Fruit fly (Drosophila melanogaster) whole organism, embryonic: ENCODE results near the gene CG15152.

Experiments used
- Atf3 ChIP-seq: fragments of 200-800 bp; sonication (Bioruptor generic); optimal IDR thresholded peaks from 3 replicates; lab custom pipeline; 2016; ENCODE audit warnings: missing biosample characterization, missing genetic modification characterization
- Awh ChIP-seq: fragments of 200-800 bp; sonication (Bioruptor generic); IDR thresholded peaks from 2 replicates; pipeline ENCODE4, ENCODE4 v1.3.6; 2022; ENCODE audit warnings: missing biosample characterization, missing genetic modification characterization
- CG10543 ChIP-seq: fragments of 200-800 bp; sonication (Bioruptor generic); optimal IDR thresholded peaks from 3 replicates; lab custom pipeline; 2017; ENCODE audit warnings: missing biosample characterization, mild to moderate bottlenecking, missing genetic modification characterization, moderate library complexity
- CG12391 ChIP-seq: fragments of 200-800 bp; sonication (Bioruptor generic); optimal IDR thresholded peaks from 3 replicates; lab custom pipeline; 2018; ENCODE audit warnings: missing biosample characterization, mild to moderate bottlenecking, missing genetic modification characterization, moderate library complexity
- CG13775 ChIP-seq: fragments of 200-800 bp; sonication (Bioruptor generic); optimal IDR thresholded peaks from 3 replicates; lab custom pipeline; 2017; ENCODE audit warnings: missing biosample characterization, mild to moderate bottlenecking, missing genetic modification characterization
- CG14860 ChIP-seq: fragments of 200-800 bp; sonication (Bioruptor generic); IDR thresholded peaks from 3 replicates; pipeline ENCODE4 v1.3.6; 2022; ENCODE audit warnings: missing biosample characterization, missing genetic modification characterization; ENCODE audit not compliant: partially characterized antibody
- CG15514 ChIP-seq: fragments of 200-800 bp; sonication (Bioruptor generic); optimal IDR thresholded peaks from 3 replicates; lab custom pipeline; 2017; ENCODE audit warnings: missing biosample characterization, missing genetic modification characterization, mild to moderate bottlenecking, moderate library complexity, missing genetic modification reagents
- CG1647 ChIP-seq: fragments of 200-800 bp; sonication (Bioruptor generic); optimal IDR thresholded peaks from 3 replicates; lab custom pipeline; 2016; ENCODE audit warnings: missing biosample characterization, missing genetic modification characterization
- CG16779 ChIP-seq: fragments of 200-800 bp; sonication (Bioruptor generic); IDR thresholded peaks from 2 replicates; pipeline ENCODE4 v1.3.6; 2022; ENCODE audit warnings: missing biosample characterization, missing genetic modification characterization
- CG2120 ChIP-seq: fragments of 200-800 bp; sonication (Bioruptor generic); optimal IDR thresholded peaks from 3 replicates; lab custom pipeline; 2016; ENCODE audit warnings: missing biosample characterization, missing genetic modification characterization
- CG2875 ChIP-seq: fragments of 200-800 bp; sonication (Bioruptor generic); optimal IDR thresholded peaks from 2 replicates; lab custom pipeline; 2017; ENCODE audit warnings: missing biosample characterization, mild to moderate bottlenecking, missing genetic modification characterization, missing genetic modification reagents
- CG3407 ChIP-seq: fragments of 200-800 bp; sonication (Bioruptor generic); optimal IDR thresholded peaks from 2 replicates; lab custom pipeline; 2018; ENCODE audit warnings: missing biosample characterization, mild to moderate bottlenecking, missing genetic modification characterization
- CG3726 ChIP-seq: fragments of 200-800 bp; sonication (Bioruptor generic); IDR thresholded peaks from 3 replicates; pipeline ENCODE4, ENCODE4 v1.3.6; 2022; ENCODE audit warnings: missing biosample characterization, missing genetic modification characterization
- CG6272 ChIP-seq: fragments of 200-800 bp; sonication (Bioruptor generic); IDR thresholded peaks from 2 replicates; pipeline ENCODE4 v1.3.6; 2022; ENCODE audit warnings: missing biosample characterization, missing genetic modification characterization
- CG7987 ChIP-seq: fragments of 200-800 bp; sonication (Bioruptor generic); optimal IDR thresholded peaks from 2 replicates; lab custom pipeline; 2018; ENCODE audit warnings: missing biosample characterization, mild to moderate bottlenecking, missing genetic modification characterization, moderate library complexity
- Dip2 ChIP-seq: fragments of 200-800 bp; sonication (Bioruptor generic); IDR thresholded peaks from 2 replicates; pipeline ENCODE4 v1.3.6; 2022; ENCODE audit warnings: missing biosample characterization, missing genetic modification characterization
- Gug ChIP-seq: fragments of 200-800 bp; sonication (Bioruptor generic); IDR thresholded peaks from 4 replicates; pipeline ENCODE4 v1.3.6; 2022; ENCODE audit warnings: missing biosample characterization, missing genetic modification characterization
- Lim3 ChIP-seq: fragments of 200-800 bp; sonication (Bioruptor generic); IDR thresholded peaks from 2 replicates; pipeline ENCODE4 v1.3.6; 2022; ENCODE audit warnings: missing biosample characterization, missing genetic modification characterization
- Lpt ChIP-seq: fragments of >200 bp; optimal IDR thresholded peaks from 2 replicates; lab custom pipeline; 2018; ENCODE audit warnings: missing biosample characterization, missing genetic modification characterization
- MESR4 ChIP-seq: fragments of 200-800 bp; sonication (Bioruptor generic); optimal IDR thresholded peaks from 2 replicates; lab custom pipeline; 2018; ENCODE audit warnings: missing biosample characterization, mild to moderate bottlenecking, missing genetic modification characterization, moderate library complexity
- Mad ChIP-seq: fragments of 200-800 bp; sonication (Bioruptor generic); optimal IDR thresholded peaks from 2 replicates; lab custom pipeline; 2016; ENCODE audit warnings: missing biosample characterization, missing genetic modification characterization
- Scr ChIP-seq: fragments of 200-800 bp; sonication (Bioruptor generic); IDR thresholded peaks from 2 replicates; pipeline ENCODE4 v1.3.6; 2022; ENCODE audit warnings: missing biosample characterization, missing genetic modification characterization; ENCODE audit not compliant: partially characterized antibody
- Sox100B ChIP-seq: fragments of 200-800 bp; sonication (Bioruptor generic); optimal IDR thresholded peaks from 3 replicates; lab custom pipeline; 2018; ENCODE audit warnings: missing biosample characterization, mild to moderate bottlenecking, missing genetic modification characterization
- Ssrp ChIP-seq: fragments of 200-800 bp; sonication (Bioruptor generic); optimal IDR thresholded peaks from 2 replicates; lab custom pipeline; 2018; ENCODE audit warnings: missing biosample characterization, mild to moderate bottlenecking, missing genetic modification characterization, moderate library complexity
- TFAM ChIP-seq: fragments of 200-800 bp; sonication (Bioruptor generic); optimal IDR thresholded peaks from 2 replicates; lab custom pipeline; 2017; ENCODE audit warnings: missing biosample characterization, missing genetic modification characterization, inconsistent platforms
- ab ChIP-seq: fragments of 200-800 bp; sonication (Bioruptor generic); optimal IDR thresholded peaks from 2 replicates; lab custom pipeline; 2016; ENCODE audit warnings: missing biosample characterization, missing genetic modification characterization
- corto ChIP-seq: fragments of 200-800 bp; sonication (Bioruptor generic); optimal IDR thresholded peaks from 2 replicates; lab custom pipeline; 2016; ENCODE audit warnings: missing biosample characterization, mild to moderate bottlenecking, missing genetic modification characterization, moderate library complexity
- danr ChIP-seq: fragments of 200-800 bp; sonication (Bioruptor generic); IDR thresholded peaks from 2 replicates; pipeline ENCODE4 v1.3.6; 2022; ENCODE audit warnings: missing biosample characterization, missing genetic modification characterization
- dimm ChIP-seq: fragments of 200-800 bp; sonication (Bioruptor generic); IDR thresholded peaks from 2 replicates; pipeline ENCODE4 v1.3.6; 2022; ENCODE audit warnings: missing biosample characterization, missing genetic modification characterization
- fd3F ChIP-seq: fragments of 200-800 bp; sonication (Bioruptor generic); optimal IDR thresholded peaks from 2 replicates; lab custom pipeline; 2018; ENCODE audit warnings: missing biosample characterization, mild to moderate bottlenecking, missing genetic modification characterization, moderate library complexity
- fu2 ChIP-seq: fragments of 200-800 bp; sonication (Bioruptor generic); optimal IDR thresholded peaks from 2 replicates; lab custom pipeline; 2016; ENCODE audit warnings: missing biosample characterization, missing genetic modification characterization
- gcm2 ChIP-seq: fragments of 200-800 bp; sonication (Bioruptor generic); optimal IDR thresholded peaks from 2 replicates; lab custom pipeline; 2016; ENCODE audit warnings: missing biosample characterization, missing genetic modification characterization
- grau ChIP-seq: fragments of 200-800 bp; optimal IDR thresholded peaks from 3 replicates; lab custom pipeline; 2019; ENCODE audit warnings: missing biosample characterization, mild to moderate bottlenecking, missing genetic modification characterization, moderate library complexity
- insv ChIP-seq, 2 experiments: fragments of 200-800 bp; sonication (Bioruptor generic); optimal IDR thresholded peaks; 3 replicates each; lab custom pipeline; 2016 to 2018; ENCODE audit warnings: missing biosample characterization in 2 of 2, missing genetic modification characterization in 2 of 2
- jigr1 ChIP-seq: fragments of 200-800 bp; sonication (Bioruptor generic); IDR thresholded peaks from 3 replicates; pipeline ENCODE4 v1.3.6; 2022; ENCODE audit warnings: missing biosample characterization, missing genetic modification characterization
- jing ChIP-seq: fragments of 200-800 bp; sonication (Bioruptor generic); optimal IDR thresholded peaks from 2 replicates; lab custom pipeline; 2018; ENCODE audit warnings: missing biosample characterization, mild to moderate bottlenecking, missing genetic modification characterization
- kay ChIP-seq: fragments of 200-800 bp; sonication (Bioruptor generic); optimal IDR thresholded peaks from 2 replicates; lab custom pipeline; 2016; ENCODE audit warnings: missing biosample characterization, missing genetic modification characterization
- lilli ChIP-seq: fragments of 200-800 bp; sonication (Bioruptor generic); optimal IDR thresholded peaks from 3 replicates; lab custom pipeline; 2016; ENCODE audit warnings: missing biosample characterization, missing genetic modification characterization
- lola ChIP-seq, 3 experiments: fragments of >200 bp in 2 of 3; fragments of 200-800 bp in 1 of 3; sonication (Bioruptor generic) in 1 of 3; optimal IDR thresholded peaks; 2 replicates each; lab custom pipeline; 2017 to 2019; ENCODE audit warnings: missing biosample characterization in 3 of 3, missing genetic modification characterization in 3 of 3, mild to moderate bottlenecking in 1 of 3, moderate library complexity in 1 of 3
- nerfin-1 ChIP-seq: fragments of 200-800 bp; sonication (Bioruptor generic); optimal IDR thresholded peaks from 3 replicates; lab custom pipeline; 2019; ENCODE audit warnings: missing biosample characterization, mild to moderate bottlenecking, missing genetic modification characterization, moderate library complexity
- onecut ChIP-seq: fragments of 200-800 bp; sonication (Bioruptor generic); IDR thresholded peaks from 2 replicates; pipeline ENCODE4 v1.3.6; 2022; ENCODE audit warnings: missing biosample characterization, missing genetic modification characterization
- pros ChIP-seq: fragments of 200-800 bp; sonication (Bioruptor generic); optimal IDR thresholded peaks from 3 replicates; lab custom pipeline; 2019; ENCODE audit warnings: missing biosample characterization, mild to moderate bottlenecking, missing genetic modification characterization, moderate library complexity
- sens ChIP-seq: fragments of 200-800 bp; sonication (Bioruptor generic); peaks from one replicate; lab custom pipeline; 2016; ENCODE audit warnings: missing biosample characterization, missing genetic modification characterization
- sisA ChIP-seq: fragments of 200-800 bp; sonication (Bioruptor generic); IDR thresholded peaks from 2 replicates; pipeline ENCODE4 v1.3.6; 2022; ENCODE audit warnings: missing biosample characterization, missing genetic modification characterization
- tin ChIP-seq: fragments of 200-800 bp; sonication (Bioruptor generic); optimal IDR thresholded peaks from 3 replicates; lab custom pipeline; 2016; ENCODE audit warnings: missing biosample characterization, missing genetic modification characterization
- tx ChIP-seq: fragments of 200-800 bp; sonication (Bioruptor generic); optimal IDR thresholded peaks from 2 replicates; lab custom pipeline; 2016; ENCODE audit warnings: missing biosample characterization, missing genetic modification characterization
- zen ChIP-seq: fragments of 200-800 bp; sonication (Bioruptor generic); optimal IDR thresholded peaks from 3 replicates; lab custom pipeline; 2018; ENCODE audit warnings: missing biosample characterization, mild to moderate bottlenecking, missing genetic modification characterization, moderate library complexity
- zfh1 ChIP-seq: fragments of 200-800 bp; sonication (Bioruptor generic); IDR thresholded peaks from 3 replicates; pipeline ENCODE4 v1.3.6; 2022; ENCODE audit warnings: missing biosample characterization, missing genetic modification characterization

CG15152 gene

dm6 chr2L:18141471-18142345 lies 27.4 kb downstream of the CG15152 start (continued):
- TF ChIP-seq fd3F (GFP tag; lab: Kevin White, UChicago): peak; percentile 17
- TF ChIP-seq CG12391 (tag; lab: Kevin White, UChicago): peak; percentile 73
- TF ChIP-seq CG15514 (GFP tag; lab: Kevin White, UChicago): peak; percentile 50
- no peak for TF ChIP-seq pros (GFP tag; lab: Kevin White, UChicago)
- TF ChIP-seq CG6272 (GFP tag; lab: Robert Waterston, UW): 0 out of 2 replicates have a peak, but pooled peaks have one; percentile 12
- peak in 1 of 3 experiments; percentile 39 for TF ChIP-seq lola (GFP tag; optimal IDR thresholded peaks at IDR 0.05; lab: Kevin White, UChicago)
- TF ChIP-seq insv (GFP tag; optimal IDR thresholded peaks at IDR 0.05; lab: Kevin White, UChicago): no peak
- peak; percentile 25 for TF ChIP-seq kay (GFP tag; lab: Kevin White, UChicago)
- TF ChIP-seq lilli: peak; percentile 72
- TF ChIP-seq gcm2: peak; percentile 42
- peak; percentile 78 for TF ChIP-seq CG2120
- peak; percentile 65 for TF ChIP-seq tin (GFP tag; lab: Kevin White, UChicago)
- TF ChIP-seq CG7987 (GFP tag; lab: Kevin White, UChicago): peak; percentile 33
- no peak for TF ChIP-seq Atf3 (GFP tag; lab: Kevin White, UChicago)
- peak; percentile 90 for TF ChIP-seq sens
- TF ChIP-seq TFAM (GFP tag; lab: Kevin White, UChicago): no peak
- peak; percentile 22 for TF ChIP-seq CG1647 (GFP tag; lab: Kevin White, UChicago)
- TF ChIP-seq danr (GFP tag; lab: Robert Waterston, UW): 0 out of 2 replicates have a peak, but pooled peaks have one; percentile 27
- no peak for TF ChIP-seq dimm (GFP tag; lab: Robert Waterston, UW)
- no peak for TF ChIP-seq Mad (GFP tag; lab: Kevin White, UChicago)
- TF ChIP-seq onecut (GFP tag; lab: Robert Waterston, UW): peak; percentile 28; the same call in 1 of the 2 replicates
- TF ChIP-seq CG3407 (GFP tag; lab: Kevin White, UChicago): peak; percentile 36
- 0 out of 3 replicates have a peak, but pooled peaks have one; percentile 55 for TF ChIP-seq CG3726 (GFP tag; lab: Robert Waterston, UW)
- 0 out of 2 replicates have a peak, but pooled peaks have one; percentile 30 for TF ChIP-seq Scr (GFP tag; lab: Robert Waterston, UW)
- TF ChIP-seq Lpt (GFP tag; lab: Kevin White, UChicago): no peak
- TF ChIP-seq jing (GFP tag; lab: Kevin White, UChicago): peak; percentile 30
- TF ChIP-seq CG14860 (GFP tag; lab: Robert Waterston, UW): no peak
- no peak for TF ChIP-seq Dip2 (GFP tag; lab: Robert Waterston, UW)
- TF ChIP-seq jigr1: no peak
- TF ChIP-seq sisA (GFP tag; lab: Robert Waterston, UW): peak; percentile 38; the same call in 1 of the 2 replicates
- TF ChIP-seq CG13775 (GFP tag; lab: Kevin White, UChicago): peak; percentile 63
- peak; percentile 68 for TF ChIP-seq CG10543 (GFP tag; lab: Kevin White, UChicago)
- TF ChIP-seq MESR4 (GFP tag; lab: Kevin White, UChicago): peak; percentile 12
- no peak for TF ChIP-seq Lim3
- peak; percentile 69 for TF ChIP-seq grau (tag; lab: Kevin White, UChicago)
- peak; percentile 15; the same call in 1 of the 2 replicates for TF ChIP-seq CG16779
- TF ChIP-seq Awh (GFP tag; lab: Robert Waterston, UW): peak; percentile 34; the same call in 1 of the 2 replicates
- peak; percentile 78 for TF ChIP-seq Sox100B (GFP tag; lab: Kevin White, UChicago)
- peak; percentile 17 for TF ChIP-seq tx (GFP tag; lab: Kevin White, UChicago)
- TF ChIP-seq corto (GFP tag; lab: Kevin White, UChicago): no peak
- peak; percentile 54 for TF ChIP-seq CG2875 (GFP tag; lab: Kevin White, UChicago)
- no peak for TF ChIP-seq ab (GFP tag; lab: Kevin White, UChicago)
- 0 out of 3 replicates have a peak, but pooled peaks have one; percentile 31 for TF ChIP-seq zfh1 (GFP tag; lab: Robert Waterston, UW)
- peak; percentile 32 for TF ChIP-seq zen (tag; lab: Kevin White, UChicago)
- peak; percentile 54 for TF ChIP-seq fu2 (GFP tag; lab: Kevin White, UChicago)
- peak; percentile 58 for TF ChIP-seq Ssrp (tag; lab: Kevin White, UChicago)
- TF ChIP-seq nerfin-1 (tag; lab: Kevin White, UChicago): peak; percentile 47
- TF ChIP-seq Gug: peak; percentile 49; the same call in 2 of the 4 replicates
